Fruit fly (Drosophila melanogaster) whole organism, embryonic: ENCODE measurements around the gene caup.
A peak's percentile ranks its signal among the peaks of the same experiment; 100 is the strongest.

Experiments used
- ATbp ChIP-seq: fragments of 200-800 bp; sonication (Bioruptor generic); optimal IDR thresholded peaks from 2 replicates; lab custom pipeline; 2017; ENCODE audit warnings: missing biosample characterization, mild to moderate bottlenecking, missing genetic modification characterization, missing genetic modification reagents
- Atf-2 ChIP-seq: fragments of 200-800 bp; sonication (Bioruptor generic); optimal IDR thresholded peaks from 2 replicates; lab custom pipeline; 2016; ENCODE audit warnings: missing biosample characterization, missing genetic modification characterization
- Bdp1 ChIP-seq: fragments of 200-800 bp; sonication (Bioruptor generic); optimal IDR thresholded peaks from 3 replicates; lab custom pipeline; 2016; ENCODE audit warnings: missing biosample characterization, missing genetic modification characterization
- Bgb ChIP-seq: fragments of 200-800 bp; sonication (Bioruptor generic); IDR thresholded peaks from 2 replicates; pipeline ENCODE4 v1.3.6; 2022; ENCODE audit warnings: missing biosample characterization, missing genetic modification characterization; ENCODE audit not compliant: partially characterized antibody
- Blimp-1 ChIP-seq: fragments of 200-800 bp; sonication (Bioruptor generic); optimal IDR thresholded peaks from 3 replicates; lab custom pipeline; 2018; ENCODE audit warnings: missing biosample characterization, missing genetic modification characterization, mild to moderate bottlenecking, moderate library complexity, missing genetic modification reagents
- CG10267 ChIP-seq: fragments of 200-800 bp; sonication (Bioruptor generic); optimal IDR thresholded peaks from 2 replicates; lab custom pipeline; 2018; ENCODE audit warnings: missing biosample characterization, mild to moderate bottlenecking, missing genetic modification characterization, moderate library complexity
- CG11696 ChIP-seq: fragments of 200-800 bp; sonication (Bioruptor generic); IDR thresholded peaks from 2 replicates; pipeline ENCODE4 v1.3.6; 2022; ENCODE audit warnings: missing biosample characterization, missing genetic modification characterization
- CG12155 ChIP-seq: fragments of 200-800 bp; sonication (Bioruptor generic); optimal IDR thresholded peaks from 3 replicates; lab custom pipeline; 2016; ENCODE audit warnings: missing biosample characterization, missing genetic modification characterization
- CG12236 ChIP-seq: fragments of 200-800 bp; sonication (Bioruptor generic); optimal IDR thresholded peaks from 2 replicates; lab custom pipeline; 2016; ENCODE audit warnings: missing biosample characterization, missing genetic modification characterization
- CG12299 ChIP-seq: fragments of 200-800 bp; sonication (Bioruptor generic); optimal IDR thresholded peaks from 2 replicates; lab custom pipeline; 2018; ENCODE audit warnings: missing biosample characterization, mild to moderate bottlenecking, missing genetic modification characterization
- CG12391 ChIP-seq: fragments of 200-800 bp; sonication (Bioruptor generic); optimal IDR thresholded peaks from 3 replicates; lab custom pipeline; 2018; ENCODE audit warnings: missing biosample characterization, mild to moderate bottlenecking, missing genetic modification characterization, moderate library complexity
- CG13624 ChIP-seq: fragments of 200-800 bp; sonication (Bioruptor generic); optimal IDR thresholded peaks from 2 replicates; lab custom pipeline; 2016; ENCODE audit warnings: missing biosample characterization, missing genetic modification characterization
- CG15601 ChIP-seq: fragments of 200-800 bp; sonication (Bioruptor generic); optimal IDR thresholded peaks from 3 replicates; lab custom pipeline; 2019; ENCODE audit warnings: missing biosample characterization, mild to moderate bottlenecking, missing genetic modification characterization, moderate library complexity
- CG16813 ChIP-seq: fragments of 200-800 bp; sonication (Bioruptor generic); IDR thresholded peaks from 3 replicates; pipeline ENCODE4 v1.3.6; 2022; ENCODE audit warnings: missing biosample characterization, missing genetic modification characterization; ENCODE audit not compliant: partially characterized antibody
- CG17912 ChIP-seq: fragments of 200-800 bp; sonication (Bioruptor generic); optimal IDR thresholded peaks from 2 replicates; lab custom pipeline; 2018; ENCODE audit warnings: missing biosample characterization, mild to moderate bottlenecking, missing genetic modification characterization
- CG2202 ChIP-seq: fragments of 200-800 bp; sonication (Bioruptor generic); optimal IDR thresholded peaks from 2 replicates; lab custom pipeline; 2018; ENCODE audit warnings: missing biosample characterization, mild to moderate bottlenecking, missing genetic modification characterization
- CG2712 ChIP-seq: fragments of 200-800 bp; optimal IDR thresholded peaks from 3 replicates; lab custom pipeline; 2019; ENCODE audit warnings: missing biosample characterization, mild to moderate bottlenecking, missing genetic modification characterization, moderate library complexity
- CG32772 ChIP-seq: fragments of 200-800 bp; sonication (Bioruptor generic); IDR thresholded peaks from 2 replicates; pipeline ENCODE4 v1.3.6; 2022; ENCODE audit warnings: missing biosample characterization, missing genetic modification characterization
- CG33213 ChIP-seq: fragments of 200-800 bp; sonication (Bioruptor generic); optimal IDR thresholded peaks from 3 replicates; lab custom pipeline; 2016; ENCODE audit warnings: missing biosample characterization, missing genetic modification characterization
- CG5953 ChIP-seq: fragments of 200-800 bp; sonication (Bioruptor generic); IDR thresholded peaks from 2 replicates; pipeline ENCODE4 v1.3.6; 2022; ENCODE audit warnings: missing biosample characterization, missing genetic modification characterization
- CG6791 ChIP-seq: fragments of 200-800 bp; sonication (Bioruptor generic); IDR thresholded peaks from 3 replicates; pipeline ENCODE4 v1.3.6; 2022; ENCODE audit warnings: missing biosample characterization, missing genetic modification characterization; ENCODE audit not compliant: partially characterized antibody
- CG8089 ChIP-seq: fragments of 200-800 bp; sonication (Bioruptor generic); optimal IDR thresholded peaks from 3 replicates; lab custom pipeline; 2016; ENCODE audit warnings: missing biosample characterization, missing genetic modification characterization
- CG9215 ChIP-seq: fragments of 200-800 bp; sonication (Bioruptor generic); IDR thresholded peaks from 2 replicates; pipeline ENCODE4 v1.3.6; 2022; ENCODE audit warnings: missing biosample characterization, missing genetic modification characterization
- CoRest ChIP-seq: fragments of 200-800 bp; sonication (Bioruptor generic); optimal IDR thresholded peaks from 3 replicates; lab custom pipeline; 2018; ENCODE audit warnings: missing biosample characterization, mild to moderate bottlenecking, missing genetic modification characterization, moderate library complexity
- Elba2 ChIP-seq: fragments of 200-800 bp; sonication (Bioruptor generic); optimal IDR thresholded peaks from 3 replicates; lab custom pipeline; 2016; ENCODE audit warnings: missing biosample characterization, missing genetic modification characterization
- HmgD ChIP-seq: fragments of 200-800 bp; sonication (Bioruptor generic); optimal IDR thresholded peaks from 3 replicates; lab custom pipeline; 2016; ENCODE audit warnings: missing biosample characterization, missing genetic modification characterization
- HmgZ ChIP-seq: fragments of 200-800 bp; sonication (Bioruptor generic); optimal IDR thresholded peaks from 2 replicates; lab custom pipeline; 2018; ENCODE audit warnings: missing biosample characterization, mild to moderate bottlenecking, missing genetic modification characterization
- Jarid2 ChIP-seq: fragments of 200-800 bp; sonication (Bioruptor generic); optimal IDR thresholded peaks from 3 replicates; lab custom pipeline; 2017; ENCODE audit warnings: mild to moderate bottlenecking, missing biosample characterization, missing genetic modification reagents, missing genetic modification characterization
- Kr ChIP-seq: fragments of 200-800 bp; sonication (Bioruptor generic); optimal IDR thresholded peaks from 2 replicates; lab custom pipeline; 2017; ENCODE audit warnings: missing biosample characterization, mild to moderate bottlenecking, missing genetic modification characterization
- MBD-R2 ChIP-seq: fragments of 200-800 bp; sonication (Bioruptor generic); IDR thresholded peaks from 2 replicates; pipeline ENCODE4 v1.3.6; 2022; ENCODE audit warnings: missing biosample characterization, missing genetic modification characterization
- MTF-1 ChIP-seq: fragments of 200-800 bp; sonication (Bioruptor generic); optimal IDR thresholded peaks from 2 replicates; lab custom pipeline; 2018; ENCODE audit warnings: missing biosample characterization, mild to moderate bottlenecking, missing genetic modification characterization, borderline replicate concordance
- Max ChIP-seq: fragments of 200-800 bp; sonication (Bioruptor generic); optimal IDR thresholded peaks from 2 replicates; lab custom pipeline; 2016; ENCODE audit warnings: missing biosample characterization, mild to moderate bottlenecking, missing genetic modification characterization
- Myb ChIP-seq: fragments of 200-800 bp; sonication (Bioruptor generic); optimal IDR thresholded peaks from 2 replicates; lab custom pipeline; 2016; ENCODE audit warnings: missing biosample characterization, missing genetic modification characterization
- NC2β ChIP-seq: fragments of 200-800 bp; sonication (Bioruptor generic); optimal IDR thresholded peaks from 2 replicates; lab custom pipeline; 2016; ENCODE audit warnings: missing biosample characterization, missing genetic modification characterization
- NFAT ChIP-seq: fragments of 200-800 bp; sonication (Bioruptor generic); IDR thresholded peaks from 2 replicates; pipeline ENCODE4 v1.3.6; 2022; ENCODE audit warnings: missing biosample characterization, missing genetic modification characterization
- NfI ChIP-seq: fragments of 200-800 bp; sonication (Bioruptor generic); optimal IDR thresholded peaks from 3 replicates; lab custom pipeline; 2018; ENCODE audit warnings: missing biosample characterization, mild to moderate bottlenecking, missing genetic modification characterization, moderate library complexity
- Rx ChIP-seq: fragments of 200-800 bp; sonication (Bioruptor generic); IDR thresholded peaks from 2 replicates; pipeline ENCODE4 v1.3.6; 2022; ENCODE audit warnings: missing biosample characterization, missing genetic modification characterization
- Sox100B ChIP-seq: fragments of 200-800 bp; sonication (Bioruptor generic); optimal IDR thresholded peaks from 3 replicates; lab custom pipeline; 2018; ENCODE audit warnings: missing biosample characterization, mild to moderate bottlenecking, missing genetic modification characterization
- cad ChIP-seq: fragments of >200 bp; optimal IDR thresholded peaks from 2 replicates; lab custom pipeline; 2017; ENCODE audit warnings: missing biosample characterization, missing genetic modification characterization
- dati ChIP-seq: fragments of 200-800 bp; sonication (Bioruptor generic); IDR thresholded peaks from 2 replicates; pipeline ENCODE4 v1.3.6; 2022; ENCODE audit warnings: missing biosample characterization, missing genetic modification characterization
- dm ChIP-seq: fragments of 200-800 bp; sonication (Bioruptor generic); optimal IDR thresholded peaks from 3 replicates; lab custom pipeline; 2016; ENCODE audit warnings: missing biosample characterization, missing genetic modification characterization
- ewg ChIP-seq: fragments of 200-800 bp; sonication (Bioruptor generic); optimal IDR thresholded peaks from 3 replicates; lab custom pipeline; 2017; ENCODE audit warnings: mild to moderate bottlenecking, missing biosample characterization, missing genetic modification reagents, missing genetic modification characterization
- fd96Cb ChIP-seq: fragments of 200-800 bp; sonication (Bioruptor generic); optimal IDR thresholded peaks from 2 replicates; lab custom pipeline; 2018; ENCODE audit warnings: missing biosample characterization, mild to moderate bottlenecking, missing genetic modification characterization, moderate library complexity
- ken ChIP-seq: fragments of 200-800 bp; sonication (Bioruptor generic); IDR thresholded peaks from 3 replicates; pipeline ENCODE4 v1.3.6; 2022; ENCODE audit warnings: missing biosample characterization, missing genetic modification characterization
- luna ChIP-seq: fragments of 200-800 bp; sonication (Bioruptor generic); optimal IDR thresholded peaks from 2 replicates; lab custom pipeline; 2016; ENCODE audit warnings: missing biosample characterization, missing genetic modification characterization
- nerfin-2 ChIP-seq: fragments of 200-800 bp; sonication (Bioruptor generic); IDR thresholded peaks from 2 replicates; pipeline ENCODE4 v1.3.6; 2022; ENCODE audit warnings: missing biosample characterization, missing genetic modification characterization; ENCODE audit not compliant: partially characterized antibody
- pan ChIP-seq, 4 experiments: fragments of >200 bp in 3 of 4; fragments of 200-800 bp in 1 of 4; sonication (Bioruptor generic) in 1 of 4; optimal IDR thresholded peaks in 3 of 4; IDR thresholded peaks in 1 of 4; 2 replicates each; pipeline versions ENCODE4 v1.3.6 to Lab custom; 2017 to 2022; ENCODE audit warnings: missing biosample characterization in 2 of 4, missing genetic modification characterization in 2 of 4, mixed read lengths in 1 of 4
- rib ChIP-seq: fragments of 200-800 bp; sonication (Bioruptor generic); IDR thresholded peaks from 2 replicates; pipeline ENCODE4 v1.3.6; 2022; ENCODE audit warnings: missing biosample characterization, missing genetic modification characterization
- sd ChIP-seq: fragments of 200-800 bp; sonication (Bioruptor generic); optimal IDR thresholded peaks from 3 replicates; lab custom pipeline; 2018; ENCODE audit warnings: missing biosample characterization, mild to moderate bottlenecking, missing genetic modification characterization, moderate library complexity
- unc-4 ChIP-seq: fragments of 200-800 bp; sonication (Bioruptor generic); IDR thresholded peaks from 2 replicates; pipeline ENCODE4 v1.3.6; 2022; ENCODE audit warnings: missing biosample characterization, missing genetic modification characterization; ENCODE audit not compliant: partially characterized antibody

caup gene

dm6 chr3L:12572366-12572765, 37.1 kb upstream of the caup start, which contains the start of gene sowah (continued):
- TF ChIP-seq CG15601 (tag; lab: Kevin White, UChicago): peak; percentile 28
- TF ChIP-seq HmgD (GFP tag; lab: Kevin White, UChicago): peak; percentile 94
- TF ChIP-seq Blimp-1 (GFP tag; lab: Kevin White, UChicago): peak; percentile 30
- no peak for TF ChIP-seq CG2202 (tag; lab: Kevin White, UChicago)
- TF ChIP-seq CG16813 (GFP tag; lab: Robert Waterston, UW): no peak; the same call in 2 of the 3 replicates
- TF ChIP-seq Sox100B (GFP tag; lab: Kevin White, UChicago): peak; percentile 23
- TF ChIP-seq Elba2 (GFP tag; lab: Kevin White, UChicago): peak; percentile 21
- peak; percentile 74 for TF ChIP-seq CG33213
- peak; percentile 61 for TF ChIP-seq CG8089 (GFP tag; lab: Kevin White, UChicago)
- 0 out of 2 replicates have a peak, but pooled peaks have one; percentile 36 for TF ChIP-seq rib (GFP tag; lab: Robert Waterston, UW)
- TF ChIP-seq CG12299 (tag; lab: Kevin White, UChicago): no peak
- no peak for TF ChIP-seq ATbp (GFP tag; lab: Kevin White, UChicago)
- TF ChIP-seq NC2β: peak; percentile 37
- TF ChIP-seq CG17912 (GFP tag; lab: Kevin White, UChicago): peak; percentile 41
- peak; percentile 62 for TF ChIP-seq NFAT
- TF ChIP-seq sd (tag; lab: Kevin White, UChicago): peak; percentile 87
- peak; percentile 39 for TF ChIP-seq Atf-2 (GFP tag; lab: Kevin White, UChicago)
- TF ChIP-seq luna: no peak
- peak; percentile 52 for TF ChIP-seq dm (GFP tag; lab: Kevin White, UChicago)
- TF ChIP-seq CG12391: peak; percentile 39
- no peak for TF ChIP-seq unc-4 (GFP tag; lab: Robert Waterston, UW)
- TF ChIP-seq CG10267 (tag; lab: Kevin White, UChicago): peak; percentile 58
- peak; percentile 68; the same call in 2 of the 3 replicates for TF ChIP-seq ken
- peak; percentile 21 for TF ChIP-seq fd96Cb (tag; lab: Kevin White, UChicago)
- peak; percentile 44 for TF ChIP-seq NfI (GFP tag; lab: Kevin White, UChicago)
- peak; percentile 23 for TF ChIP-seq MTF-1 (GFP tag; lab: Kevin White, UChicago)
- peak; percentile 55 for TF ChIP-seq Myb (GFP tag; lab: Kevin White, UChicago)
- TF ChIP-seq cad (GFP tag; lab: Kevin White, UChicago): no peak
- peak; percentile 76 for TF ChIP-seq HmgZ
- peak; percentile 76 for TF ChIP-seq CoRest (tag; lab: Kevin White, UChicago)
- peak; percentile 65 for TF ChIP-seq ewg
- no peak for TF ChIP-seq dati
- no peak for TF ChIP-seq CG9215 (GFP tag; lab: Robert Waterston, UW)
- peak; percentile 44 for TF ChIP-seq Bdp1 (GFP tag; lab: Kevin White, UChicago)
- peak; percentile 60 for TF ChIP-seq Max (GFP tag; lab: Kevin White, UChicago)
- no peak for TF ChIP-seq Kr (GFP tag; lab: Kevin White, UChicago)
- no peak for TF ChIP-seq nerfin-2
- TF ChIP-seq CG13624: peak; percentile 52
- peak; percentile 25; the same call in 1 of the 2 replicates for TF ChIP-seq Bgb
- peak; percentile 62 for TF ChIP-seq CG2712 (tag; lab: Kevin White, UChicago)
- TF ChIP-seq MBD-R2 (GFP tag; lab: Robert Waterston, UW): peak; percentile 99
- peak; percentile 47; the same call in 1 of the 2 replicates for TF ChIP-seq CG32772
- TF ChIP-seq CG11696: no peak
- peak; percentile 8 for TF ChIP-seq CG12236 (GFP tag; lab: Kevin White, UChicago)
- peak; percentile 80 for TF ChIP-seq Jarid2
- peak; percentile 80 for TF ChIP-seq CG6791
- TF ChIP-seq pan (optimal IDR thresholded peaks at IDR 0.05; lab: Kevin White, UChicago): no peak
- no peak for TF ChIP-seq pan (GFP tag; optimal IDR thresholded peaks at IDR 0.05 in 1 of 2, IDR thresholded peaks at IDR 0.05 in 1 of 2)
- TF ChIP-seq CG5953 (GFP tag; lab: Robert Waterston, UW): no peak
- no peak for TF ChIP-seq Rx
- no peak for TF ChIP-seq CG12155 (GFP tag; lab: Kevin White, UChicago)
